Fruit fly (Drosophila melanogaster): Measurements from ENCODE around the gene CG32694.

Gene CG32694

DNA sequence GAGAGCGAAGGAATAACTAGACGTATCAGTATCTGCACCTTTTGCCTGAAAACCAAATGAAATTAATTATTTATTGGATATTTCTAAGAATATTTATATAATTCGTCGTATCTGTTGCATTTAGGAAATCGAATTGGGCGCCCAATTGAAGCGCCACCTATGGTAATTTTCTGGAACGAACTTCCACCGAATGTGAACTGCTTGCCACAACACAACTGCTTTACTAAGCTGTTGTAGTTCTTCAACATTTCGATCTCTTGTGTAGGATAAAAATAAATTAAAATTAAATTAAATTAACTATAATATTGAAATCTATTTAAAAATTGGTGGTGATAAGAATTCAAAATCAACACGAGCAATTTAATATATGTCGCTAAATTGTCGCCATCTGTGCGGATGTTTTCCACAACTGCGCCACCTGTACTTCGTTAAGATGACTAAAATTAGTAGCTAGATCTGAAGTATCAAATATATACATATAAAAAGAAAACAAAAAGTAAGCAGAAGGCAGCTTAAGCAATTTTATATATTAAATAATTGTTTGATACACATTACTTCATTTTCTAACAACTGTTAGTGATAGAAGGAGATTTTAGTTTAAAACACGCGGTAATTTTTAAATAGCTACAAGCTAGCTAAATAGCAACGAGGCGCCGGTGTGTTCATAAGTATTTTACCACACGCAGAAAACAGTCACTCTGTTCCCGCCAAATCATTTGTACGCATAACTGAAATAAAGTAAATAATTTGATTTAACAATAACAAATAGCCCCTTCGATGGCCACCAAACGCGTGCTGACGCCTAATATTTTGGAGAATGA is 20.5 kb downstream of the CG32694 start, which contains the start of gene Dna2:
Dna2 (plus strand) TSS at position 688 of the 821 bp plus-strand sequence.
- no peak for TF ChIP-seq CG14655 (GFP tag; optimal IDR thresholded peaks at IDR 0.05)
- TF ChIP-seq Ets98B (GFP tag; IDR thresholded peaks at IDR 0.05) = no peak
- no peak for TF ChIP-seq CG13204 (GFP tag; optimal IDR thresholded peaks at IDR 0.05)
- no peak for TF ChIP-seq CG34367 (tag; optimal IDR thresholded peaks at IDR 0.05)
- no peak for TF ChIP-seq Pif1B (GFP tag; optimal IDR thresholded peaks at IDR 0.05)
- TF ChIP-seq EcR (GFP tag; optimal IDR thresholded peaks at IDR 0.05) = no peak
- no peak for TF ChIP-seq rn (GFP tag; IDR thresholded peaks at IDR 0.05)
- no peak for TF ChIP-seq Pif1A (GFP tag; optimal IDR thresholded peaks at IDR 0.05)
- TF ChIP-seq Snoo (tag; optimal IDR thresholded peaks at IDR 0.05) = no peak
- TF ChIP-seq fd96Ca (GFP tag; IDR thresholded peaks at IDR 0.05) = no peak
- TF ChIP-seq CG4496 (GFP tag; IDR thresholded peaks at IDR 0.05) = no peak
- TF ChIP-seq CG17806 (tag; optimal IDR thresholded peaks at IDR 0.05) = no peak
- TF ChIP-seq CG12605 (GFP tag; IDR thresholded peaks at IDR 0.05) = no peak
- TF ChIP-seq CG32121 (GFP tag; IDR thresholded peaks at IDR 0.05) = no peak
- no peak for TF ChIP-seq CG9948 (tag; optimal IDR thresholded peaks at IDR 0.05)

DNA sequence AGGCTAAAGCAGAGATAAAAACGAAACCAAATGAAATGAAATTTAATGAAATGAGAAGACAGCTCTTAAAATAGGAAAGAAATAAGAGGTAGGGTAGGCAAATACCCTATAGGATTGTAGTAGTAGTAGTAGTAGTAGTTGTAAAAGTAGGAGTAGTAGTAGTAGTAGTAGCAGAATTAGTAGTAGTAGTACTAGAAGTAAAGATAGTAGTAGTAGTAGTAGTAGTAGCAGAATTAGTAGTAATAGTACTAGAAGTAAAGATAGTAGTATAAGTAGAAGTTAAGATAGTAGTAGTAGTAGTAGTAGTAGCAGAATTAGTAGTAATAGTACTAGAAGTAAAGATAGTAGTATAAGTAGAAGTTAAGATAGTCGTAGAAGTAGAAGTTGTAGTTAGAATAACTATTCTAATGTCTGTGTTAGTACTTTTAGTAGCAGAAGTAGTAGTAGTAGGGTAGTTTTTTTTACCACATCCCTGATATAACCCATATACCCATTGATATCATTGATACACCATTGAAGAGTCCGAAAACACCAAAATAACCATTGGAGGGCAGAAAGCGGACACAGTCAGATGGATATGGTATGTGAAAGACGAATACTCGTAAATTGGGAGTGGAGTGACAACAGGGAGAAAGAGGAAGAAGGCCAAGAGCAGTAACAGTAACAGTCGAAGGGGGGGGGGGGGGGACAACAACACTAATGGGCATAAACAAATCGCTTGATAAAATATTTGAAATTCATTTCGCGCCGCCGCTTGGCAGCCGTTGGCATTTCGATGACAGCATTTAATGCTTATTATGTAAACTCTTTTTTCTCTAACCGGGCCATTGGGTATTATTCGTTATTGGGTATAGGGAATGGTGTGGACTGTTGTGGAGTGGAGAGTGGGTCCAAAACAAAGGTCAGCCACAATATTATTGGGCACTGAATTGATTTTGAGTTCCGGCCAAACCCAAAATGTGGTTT is 25.5 kb downstream of the CG32694 start:
- no peak for TF ChIP-seq Snoo (tag; optimal IDR thresholded peaks at IDR 0.05)
- TF ChIP-seq CG4496 (GFP tag; IDR thresholded peaks at IDR 0.05) = no peak
- TF ChIP-seq gl (tag; optimal IDR thresholded peaks at IDR 0.05) = no peak
- no peak for TF ChIP-seq Ets98B (GFP tag; IDR thresholded peaks at IDR 0.05)
- no peak for TF ChIP-seq CG8301 (tag; optimal IDR thresholded peaks at IDR 0.05)
- no peak for TF ChIP-seq CG12605 (GFP tag; IDR thresholded peaks at IDR 0.05)
- TF ChIP-seq CG13204 (GFP tag; optimal IDR thresholded peaks at IDR 0.05) = no peak

DNA sequence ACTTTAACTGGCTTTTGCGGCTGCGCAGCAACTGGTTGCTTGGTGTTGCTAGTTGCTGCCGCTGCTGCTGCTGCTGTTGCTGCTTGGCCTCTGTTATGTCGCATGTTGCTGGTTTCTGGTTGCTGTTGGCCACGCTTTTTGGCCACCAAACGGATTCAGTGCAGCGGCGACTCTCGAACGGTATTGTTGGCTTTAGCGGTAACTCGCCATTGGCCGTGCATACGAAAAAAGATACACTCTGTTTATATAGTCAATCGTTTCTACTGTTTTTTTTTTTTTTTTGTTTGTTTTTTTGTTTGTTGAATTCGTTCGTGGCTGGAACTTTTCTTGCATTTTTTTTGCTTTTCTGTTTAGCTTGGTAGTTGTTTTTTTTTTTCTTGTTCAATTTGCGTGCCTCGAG is 27.2 kb downstream of the CG32694 start, which contains the start of gene Cht6:
Cht6 (plus strand) TSS at position 122 of the 400 bp plus-strand sequence.
- TF ChIP-seq CG15710 (tag; optimal IDR thresholded peaks at IDR 0.05) (no peak), fd96Ca (GFP tag; IDR thresholded peaks at IDR 0.05) (peak; percentile 41; the same call in 1 of the 3 replicates), CG12605 (GFP tag; IDR thresholded peaks at IDR 0.05) (no peak), Pif1A (GFP tag; optimal IDR thresholded peaks at IDR 0.05) (no peak), CG8159 (tag; optimal IDR thresholded peaks at IDR 0.05) (no peak), Pif1B (GFP tag; optimal IDR thresholded peaks at IDR 0.05) (no peak), CG32121 (GFP tag; IDR thresholded peaks at IDR 0.05) (peak; percentile 65), CG8301 (tag; optimal IDR thresholded peaks at IDR 0.05) (no peak), CG9948 (tag; optimal IDR thresholded peaks at IDR 0.05) (no peak), D1 (tag; optimal IDR thresholded peaks at IDR 0.05) (no peak), gl (tag; optimal IDR thresholded peaks at IDR 0.05) (no peak), CG4496 (GFP tag; IDR thresholded peaks at IDR 0.05) (peak; percentile 52; the same call in 2 of the 3 replicates), Ets98B (GFP tag; IDR thresholded peaks at IDR 0.05) (peak; percentile 52; the same call in 1 of the 2 replicates)

DNA sequence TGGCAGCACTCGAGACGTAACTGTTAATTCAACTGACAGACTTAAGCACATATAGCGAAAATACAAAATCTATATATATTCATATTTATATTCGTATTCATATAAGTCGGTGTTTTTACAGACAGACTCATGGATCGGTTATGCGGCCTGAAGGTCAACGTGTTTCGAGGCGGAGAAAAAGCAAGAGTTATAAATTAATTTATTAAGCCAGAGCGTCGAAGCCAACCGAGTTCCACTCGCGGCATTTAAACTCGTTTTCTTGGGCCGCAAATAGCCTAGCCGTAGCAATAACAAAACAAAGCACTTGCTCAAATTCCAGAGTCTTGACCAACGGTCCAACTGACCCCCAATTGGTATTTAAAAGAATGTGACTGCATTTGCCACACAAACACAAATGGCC is 31.4 kb downstream of the CG32694 start:
- TF ChIP-seq CG14655 (GFP tag; optimal IDR thresholded peaks at IDR 0.05) (no peak), EcR (GFP tag; optimal IDR thresholded peaks at IDR 0.05) (peak; percentile 36)

DNA sequence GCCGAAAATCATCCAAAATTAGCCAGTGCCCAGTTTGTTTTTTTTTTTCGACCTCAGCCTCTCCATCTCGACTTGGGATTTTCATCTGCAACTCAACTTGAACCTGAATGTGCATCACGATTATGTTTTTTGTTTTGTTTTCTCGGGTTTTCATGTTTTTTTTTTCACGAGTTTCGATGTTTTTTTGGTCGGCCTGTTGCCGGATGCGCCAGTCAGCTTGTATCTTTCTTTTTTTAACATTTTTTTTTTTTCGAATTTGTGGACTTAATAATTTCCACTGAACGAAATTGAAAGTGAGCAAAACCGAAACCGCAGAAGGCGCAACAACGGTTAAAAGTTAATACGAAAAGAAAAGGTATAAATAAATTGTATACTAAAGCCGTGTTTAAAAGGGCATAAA is 32.3 kb downstream of the CG32694 start:
- TF ChIP-seq CG15710 (tag; optimal IDR thresholded peaks at IDR 0.05) (peak; percentile 9), Pif1B (GFP tag; optimal IDR thresholded peaks at IDR 0.05) (peak; percentile 48), fd96Ca (GFP tag; IDR thresholded peaks at IDR 0.05) (no peak), CG10348 (GFP tag; IDR thresholded peaks at IDR 0.05) (no peak), CG17806 (tag; optimal IDR thresholded peaks at IDR 0.05) (peak; percentile 6), Ets98B (GFP tag; IDR thresholded peaks at IDR 0.05) (0 out of 2 replicates have a peak, but pooled peaks have one; percentile 11), Pif1A (GFP tag; optimal IDR thresholded peaks at IDR 0.05) (peak; percentile 51), CG8159 (tag; optimal IDR thresholded peaks at IDR 0.05) (peak; percentile 40), CG4496 (GFP tag; IDR thresholded peaks at IDR 0.05) (0 out of 3 replicates have a peak, but pooled peaks have one; percentile 23), CG12605 (GFP tag; IDR thresholded peaks at IDR 0.05) (peak; percentile 49; the same call in 1 of the 2 replicates), CG9948 (tag; optimal IDR thresholded peaks at IDR 0.05) (no peak), CG13204 (GFP tag; optimal IDR thresholded peaks at IDR 0.05) (peak; percentile 33), gl (tag; optimal IDR thresholded peaks at IDR 0.05) (no peak), CG14655 (GFP tag; optimal IDR thresholded peaks at IDR 0.05) (no peak), EcR (GFP tag; optimal IDR thresholded peaks at IDR 0.05) (no peak), Snoo (tag; optimal IDR thresholded peaks at IDR 0.05) (peak; percentile 54), CG8301 (tag; optimal IDR thresholded peaks at IDR 0.05) (no peak), CG32121 (GFP tag; IDR thresholded peaks at IDR 0.05) (no peak), CG34367 (tag; optimal IDR thresholded peaks at IDR 0.05) (no peak), D1 (tag; optimal IDR thresholded peaks at IDR 0.05) (no peak), rn (GFP tag; IDR thresholded peaks at IDR 0.05) (no peak)

Measured in whole organism, pupa.